Worm (Caenorhabditis elegans) whole organism, L4/young adult: Measurements from ENCODE around the gene F14D7.2.

Source experiments
- W03F9.2 ChIP-seq: fragments of 150-350 bp; optimal IDR thresholded peaks from 2 replicates; lab custom pipeline; 2014; ENCODE audit warnings: missing biosample characterization, missing genetic modification characterization
- dao-5 ChIP-seq: sonication (generic microtip); optimal IDR thresholded peaks from 2 replicates; lab custom pipeline; 2016; ENCODE audit warnings: missing genotype, missing genetic modification characterization, moderate library complexity, missing compliant biosample characterization
- him-1 ChIP-seq: sonication (generic microtip); optimal IDR thresholded peaks from 2 replicates; lab custom pipeline; 2016; ENCODE audit warnings: missing genotype, missing genetic modification reagents, missing genetic modification characterization, missing compliant biosample characterization

DNA sequence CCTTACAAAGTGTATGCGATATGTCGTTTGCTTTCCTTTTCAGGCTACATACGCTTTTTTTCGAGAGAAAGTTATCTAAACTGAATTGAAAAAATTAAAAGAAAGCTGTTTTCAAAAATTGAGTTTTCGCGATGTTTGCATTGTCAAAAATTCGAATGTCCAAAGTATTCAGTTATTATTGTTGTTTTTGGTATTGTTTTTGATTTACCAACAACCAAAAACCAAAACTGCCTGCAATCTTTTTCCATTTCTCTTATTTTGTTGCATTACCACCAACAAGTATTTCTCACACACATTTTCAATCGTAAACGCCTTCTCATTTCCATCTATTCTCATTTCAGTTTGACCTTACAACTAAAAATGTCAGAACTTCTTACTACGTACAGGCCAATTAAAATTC is 35.3 kb upstream of the F14D7.2 start, which contains the start of gene pepm-1:
- TF ChIP-seq him-1 (tag; lab: Kevin White, UChicago), result no peak
- no peak for TF ChIP-seq W03F9.2 (tag; lab: Kevin White, UChicago)
- no peak for TF ChIP-seq dao-5
